Worm (Caenorhabditis elegans) whole organism, mixed stage, embryonic: ENCODE measurements around the gene hsp-3.

Experiments used
- M03D4.4 ChIP-seq: sonication (generic microtip); optimal IDR thresholded peaks from 2 replicates; lab custom pipeline; 2017; ENCODE audit warnings: mild to moderate bottlenecking, missing genetic modification characterization, missing compliant biosample characterization
- bed-3 ChIP-seq: fragments of 200-800 bp; sonication (Bioruptor generic); optimal IDR thresholded peaks from 3 replicates; lab custom pipeline; 2018; ENCODE audit warnings: mild to moderate bottlenecking, missing genetic modification characterization, moderate library complexity, missing compliant biosample characterization
- blmp-1 ChIP-seq: fragments of 150-350 bp; optimal IDR thresholded peaks from 2 replicates; lab custom pipeline; 2014; ENCODE audit warnings: missing biosample characterization, missing genetic modification characterization
- ceh-39 ChIP-seq: fragments of 150-350 bp; optimal IDR thresholded peaks from 2 replicates; lab custom pipeline; 2014; ENCODE audit warnings: missing biosample characterization, missing genetic modification characterization
- ceh-43 ChIP-seq: fragments of 200-800 bp; sonication (Bioruptor generic); optimal IDR thresholded peaks from 2 replicates; lab custom pipeline; 2018; ENCODE audit warnings: mild to moderate bottlenecking, missing genetic modification characterization, moderate library complexity, missing compliant biosample characterization
- ceh-83 ChIP-seq: fragments of 200-800 bp; sonication (Bioruptor generic); optimal IDR thresholded peaks from 2 replicates; lab custom pipeline; 2018; ENCODE audit warnings: mild to moderate bottlenecking, missing genetic modification characterization, missing compliant biosample characterization
- ces-1 ChIP-seq: fragments of 150-350 bp; optimal IDR thresholded peaks from 2 replicates; lab custom pipeline; 2014; ENCODE audit warnings: missing biosample characterization, missing genetic modification reagents, missing genetic modification characterization
- cnd-1 ChIP-seq: fragments of 200-800 bp; sonication (Bioruptor generic); optimal IDR thresholded peaks from 2 replicates; lab custom pipeline; 2018; ENCODE audit warnings: mild to moderate bottlenecking, missing genetic modification characterization, missing compliant biosample characterization
- drap-1 ChIP-seq: fragments of 200-800 bp; sonication (Bioruptor generic); optimal IDR thresholded peaks from 3 replicates; lab custom pipeline; 2018; ENCODE audit warnings: mild to moderate bottlenecking, missing genetic modification characterization, missing compliant biosample characterization
- elt-1 ChIP-seq: sonication (generic microtip); optimal IDR thresholded peaks from 2 replicates; lab custom pipeline; 2017; ENCODE audit warnings: missing genetic modification characterization, mild to moderate bottlenecking, missing compliant biosample characterization, antibody characterized with exemption, moderate library complexity, borderline replicate concordance; ENCODE audit not compliant: insufficient read depth
- elt-3 ChIP-seq: fragments of 150-350 bp; optimal IDR thresholded peaks from 2 replicates; lab custom pipeline; 2014; ENCODE audit warnings: missing biosample characterization, missing genetic modification characterization
- flh-1 ChIP-seq: fragments of 200-800 bp; sonication (Bioruptor generic); optimal IDR thresholded peaks from 2 replicates; lab custom pipeline; 2018; ENCODE audit warnings: mild to moderate bottlenecking, missing genetic modification characterization, moderate library complexity, missing compliant biosample characterization
- ham-2 ChIP-seq: fragments of 200-800 bp; sonication (Bioruptor generic); optimal IDR thresholded peaks from 2 replicates; lab custom pipeline; 2018; ENCODE audit warnings: mild to moderate bottlenecking, missing genetic modification characterization, missing compliant biosample characterization
- hlh-1 ChIP-seq: fragments of 150-350 bp; optimal IDR thresholded peaks from 2 replicates; lab custom pipeline; 2014; ENCODE audit warnings: missing biosample characterization, missing genetic modification reagents, missing genetic modification characterization
- lin-13 ChIP-seq: fragments of 150-350 bp; optimal IDR thresholded peaks from 2 replicates; lab custom pipeline; 2014; ENCODE audit warnings: missing biosample characterization, missing genetic modification characterization
- lin-32 ChIP-seq: fragments of 200-800 bp; sonication (Bioruptor generic); optimal IDR thresholded peaks from 2 replicates; lab custom pipeline; 2018; ENCODE audit warnings: mild to moderate bottlenecking, missing genetic modification characterization, missing compliant biosample characterization
- lsy-2 ChIP-seq: fragments of 150-350 bp; optimal IDR thresholded peaks from 2 replicates; lab custom pipeline; 2014; ENCODE audit warnings: missing biosample characterization, missing genetic modification characterization
- mab-5 ChIP-seq: fragments of 150-350 bp; optimal IDR thresholded peaks from 2 replicates; lab custom pipeline; 2014; ENCODE audit warnings: missing biosample characterization, missing genetic modification characterization
- mep-1 ChIP-seq: fragments of 150-350 bp; optimal IDR thresholded peaks from 2 replicates; lab custom pipeline; 2017; ENCODE audit warnings: missing biosample characterization, missing genetic modification reagents, missing genetic modification characterization, inconsistent platforms
- mls-2 ChIP-seq: sonication (generic microtip); optimal IDR thresholded peaks from 2 replicates; lab custom pipeline; 2016; ENCODE audit warnings: mild to moderate bottlenecking, missing genetic modification characterization, moderate library complexity, missing compliant biosample characterization
- nhr-12 ChIP-seq: fragments of 150-350 bp; optimal IDR thresholded peaks from 2 replicates; lab custom pipeline; 2014; ENCODE audit warnings: missing biosample characterization, missing genetic modification characterization
- nhr-2 ChIP-seq: fragments of 150-350 bp; optimal IDR thresholded peaks from 2 replicates; lab custom pipeline; 2014; ENCODE audit warnings: missing biosample characterization, missing genetic modification characterization
- nhr-237 ChIP-seq: fragments of 150-350 bp; optimal IDR thresholded peaks from 2 replicates; lab custom pipeline; 2014; ENCODE audit warnings: missing biosample characterization, missing genetic modification characterization
- nhr-28 ChIP-seq: fragments of 150-350 bp; optimal IDR thresholded peaks from 2 replicates; lab custom pipeline; 2014; ENCODE audit warnings: missing biosample characterization, missing genetic modification characterization
- nhr-76 ChIP-seq: sonication (generic microtip); optimal IDR thresholded peaks from 2 replicates; lab custom pipeline; 2017; ENCODE audit warnings: missing biosample characterization, missing genetic modification characterization
- pha-4 ChIP-seq: fragments of 150-350 bp; optimal IDR thresholded peaks from 2 replicates; lab custom pipeline; 2018; ENCODE audit warnings: missing biosample characterization, missing genetic modification reagents, missing genetic modification characterization
- sem-2 ChIP-seq: fragments of 200-800 bp; sonication (Bioruptor generic); optimal IDR thresholded peaks from 2 replicates; lab custom pipeline; 2018; ENCODE audit warnings: mild to moderate bottlenecking, missing genetic modification characterization, missing compliant biosample characterization
- snpc-4 ChIP-seq: fragments of 150-350 bp; optimal IDR thresholded peaks from 2 replicates; lab custom pipeline; 2014; ENCODE audit warnings: missing biosample characterization, missing genetic modification characterization
- sptf-1 ChIP-seq: sonication (generic microtip); optimal IDR thresholded peaks from 2 replicates; lab custom pipeline; 2017; ENCODE audit warnings: mild to moderate bottlenecking, missing genetic modification characterization, moderate library complexity, missing compliant biosample characterization
- tbx-8 ChIP-seq: fragments of 200-800 bp; sonication (Bioruptor generic); optimal IDR thresholded peaks from 2 replicates; lab custom pipeline; 2018; ENCODE audit warnings: mild to moderate bottlenecking, missing genetic modification characterization, moderate library complexity, missing compliant biosample characterization
- unc-120 ChIP-seq: sonication (generic microtip); optimal IDR thresholded peaks from 2 replicates; lab custom pipeline; 2017; ENCODE audit warnings: missing genetic modification characterization, missing compliant biosample characterization; ENCODE audit not compliant: poor library complexity, severe bottlenecking
- unc-39 ChIP-seq: fragments of 150-350 bp; optimal IDR thresholded peaks from 2 replicates; lab custom pipeline; 2014; ENCODE audit warnings: missing biosample characterization, missing genetic modification characterization
- unc-62 ChIP-seq: fragments of 150-350 bp; optimal IDR thresholded peaks from 2 replicates; lab custom pipeline; 2014; ENCODE audit warnings: missing biosample characterization, missing genetic modification reagents, missing genetic modification characterization
- zip-8 ChIP-seq: fragments of 150-350 bp; optimal IDR thresholded peaks from 2 replicates; lab custom pipeline; 2014; ENCODE audit warnings: missing biosample characterization, missing genetic modification characterization
- ztf-11 ChIP-seq: fragments of 150-350 bp; optimal IDR thresholded peaks from 2 replicates; lab custom pipeline; 2014; ENCODE audit warnings: missing biosample characterization, missing genetic modification characterization

Gene hsp-3

ce11 chrX:6107962-6108361, 16.0 kb upstream of the hsp-3 start:
- TF ChIP-seq elt-3 (tag; lab: Kevin White, UChicago) (no peak), nhr-2 (tag; lab: Kevin White, UChicago) (no peak), ham-2 (no peak), elt-1 (no peak), lsy-2 (no peak), tbx-8 (GFP tag; lab: Kevin White, UChicago) (no peak), nhr-237 (tag; lab: Kevin White, UChicago) (no peak), flh-1 (GFP tag; lab: Kevin White, UChicago) (no peak), ces-1 (GFP tag; lab: Kevin White, UChicago) (no peak), unc-120 (tag; lab: Kevin White, UChicago) (no peak), lin-32 (GFP tag; lab: Kevin White, UChicago) (no peak), zip-8 (tag; lab: Kevin White, UChicago) (no peak), lin-13 (tag; lab: Kevin White, UChicago) (no peak)

- TF ChIP-seq lin-13 (tag; lab: Kevin White, UChicago): no peak
These were observed 11.4 kb upstream of the hsp-3 start, which contains the start of gene C15H9.11 for ce11 chrX:6103297-6103696. TSS of gene C15H9.11 (minus strand) at chrX:6103397.

ce11 chrX:6100395-6101099, 8.6 kb upstream of the hsp-3 start:
- TF ChIP-seq lin-32 (GFP tag; lab: Kevin White, UChicago) (no peak), zip-8 (tag; lab: Kevin White, UChicago) (no peak), sptf-1 (tag; lab: Kevin White, UChicago) (no peak), ces-1 (GFP tag; lab: Kevin White, UChicago) (no peak)

ce11 chrX:6098420-6098819, 6.5 kb upstream of the hsp-3 start:
- TF ChIP-seq cnd-1 (tag; lab: Kevin White, UChicago) (no peak), nhr-2 (tag; lab: Kevin White, UChicago) (peak; percentile 60), bed-3 (no peak)

- peak; percentile 2 for TF ChIP-seq ceh-39
- peak; percentile 70 for TF ChIP-seq mls-2 (tag; lab: Kevin White, UChicago)
- peak; percentile 72 for TF ChIP-seq sptf-1 (tag; lab: Kevin White, UChicago)
- no peak for TF ChIP-seq nhr-76
- no peak for TF ChIP-seq zip-8 (tag; lab: Kevin White, UChicago)
- no peak for TF ChIP-seq ztf-11 (tag; lab: Kevin White, UChicago)
- TF ChIP-seq hlh-1 (tag; lab: Kevin White, UChicago): peak; percentile 73
- TF ChIP-seq pha-4 (tag; lab: Kevin White, UChicago): peak; percentile 62
- no peak for TF ChIP-seq unc-62 (GFP tag; lab: Kevin White, UChicago)
- TF ChIP-seq elt-3 (tag; lab: Kevin White, UChicago): no peak
- no peak for TF ChIP-seq unc-39 (tag; lab: Kevin White, UChicago)
- TF ChIP-seq flh-1 (GFP tag; lab: Kevin White, UChicago): no peak
- no peak for TF ChIP-seq tbx-8 (GFP tag; lab: Kevin White, UChicago)
- TF ChIP-seq lsy-2: peak; percentile 12
- no peak for TF ChIP-seq nhr-28 (tag; lab: Kevin White, UChicago)
- peak; percentile 45 for TF ChIP-seq drap-1 (GFP tag; lab: Kevin White, UChicago)
- peak; percentile 3 for TF ChIP-seq elt-1
- TF ChIP-seq ceh-43: peak; percentile 49
- TF ChIP-seq snpc-4: no peak
- no peak for TF ChIP-seq nhr-237 (tag; lab: Kevin White, UChicago)
- TF ChIP-seq blmp-1 (tag; lab: Kevin White, UChicago): no peak
- peak; percentile 57 for TF ChIP-seq lin-13 (tag; lab: Kevin White, UChicago)
- peak; percentile 59 for TF ChIP-seq unc-120 (tag; lab: Kevin White, UChicago)
- no peak for TF ChIP-seq nhr-2 (tag; lab: Kevin White, UChicago)
- no peak for TF ChIP-seq mab-5 (tag; lab: Kevin White, UChicago)
- TF ChIP-seq cnd-1 (tag; lab: Kevin White, UChicago): peak; percentile 84
- TF ChIP-seq mep-1: peak; percentile 16
- TF ChIP-seq ceh-83 (GFP tag; lab: Kevin White, UChicago): peak; percentile 36
- TF ChIP-seq ham-2: peak; percentile 88
- peak; percentile 26 for TF ChIP-seq sem-2 (GFP tag; lab: Kevin White, UChicago)
- TF ChIP-seq ces-1 (GFP tag; lab: Kevin White, UChicago): peak; percentile 71
- TF ChIP-seq M03D4.4: peak; percentile 66
- TF ChIP-seq lin-32 (GFP tag; lab: Kevin White, UChicago): no peak
- TF ChIP-seq nhr-12 (tag; lab: Kevin White, UChicago): no peak
- TF ChIP-seq bed-3: no peak
These were observed 5.6 kb upstream of the hsp-3 start, which contains the start of gene C15H9.4 for ce11 chrX:6097551-6097950. TSS of gene C15H9.4 (plus strand) at chrX:6097643.
